Worm (Caenorhabditis elegans) whole organism, late embryonic: ENCODE measurements around the gene F09F9.1.

Experiments used
- Y22D7AL.16 ChIP-seq: sonication (generic microtip); optimal IDR thresholded peaks from 2 replicates; lab custom pipeline; 2016; ENCODE audit warnings: missing genetic modification characterization, missing compliant biosample characterization
- ahr-1 ChIP-seq: sonication (generic microtip); optimal IDR thresholded peaks from 2 replicates; lab custom pipeline; 2016; ENCODE audit warnings: missing genetic modification characterization, missing compliant biosample characterization
- ama-1 ChIP-seq: fragments of 150-350 bp; optimal IDR thresholded peaks from 2 replicates; lab custom pipeline; 2014
- ceh-2 ChIP-seq: sonication (generic microtip); optimal IDR thresholded peaks from 2 replicates; lab custom pipeline; 2016; ENCODE audit warnings: missing genotype, missing genetic modification characterization, missing compliant biosample characterization
- ceh-22 ChIP-seq: sonication (generic microtip); optimal IDR thresholded peaks from 2 replicates; lab custom pipeline; 2017; ENCODE audit warnings: missing biosample characterization, missing genetic modification characterization
- ceh-24 ChIP-seq: sonication (generic microtip); optimal IDR thresholded peaks from 2 replicates; lab custom pipeline; 2016; ENCODE audit warnings: mild to moderate bottlenecking, missing genetic modification characterization, missing compliant biosample characterization
- ceh-31 ChIP-seq: sonication (generic microtip); optimal IDR thresholded peaks from 2 replicates; lab custom pipeline; 2016; ENCODE audit warnings: missing genetic modification characterization, missing compliant biosample characterization
- ceh-45 ChIP-seq: fragments of 200-800 bp; sonication (Bioruptor generic); IDR thresholded peaks from 2 replicates; pipeline ENCODE4 v1.3.6; 2022; ENCODE audit warnings: missing genetic modification reagents, missing genetic modification characterization, missing compliant biosample characterization
- ceh-9 ChIP-seq: sonication (generic microtip); optimal IDR thresholded peaks from 2 replicates; lab custom pipeline; 2016; ENCODE audit warnings: mild to moderate bottlenecking, missing genetic modification characterization, inconsistent platforms, missing compliant biosample characterization
- dmd-4 ChIP-seq: sonication (generic microtip); optimal IDR thresholded peaks from 2 replicates; lab custom pipeline; 2016; ENCODE audit warnings: borderline replicate concordance, missing genetic modification characterization, missing compliant biosample characterization
- elt-2 ChIP-seq: sonication (generic microtip); optimal IDR thresholded peaks from 2 replicates; lab custom pipeline; 2016; ENCODE audit warnings: missing genetic modification reagents, missing genetic modification characterization, missing compliant biosample characterization
- ets-4 ChIP-seq: sonication (generic microtip); optimal IDR thresholded peaks from 2 replicates; lab custom pipeline; 2016; ENCODE audit warnings: missing genetic modification characterization, missing compliant biosample characterization
- fax-1 ChIP-seq: sonication (generic microtip); optimal IDR thresholded peaks from 2 replicates; lab custom pipeline; 2016; ENCODE audit warnings: missing genotype, missing genetic modification characterization, missing compliant biosample characterization
- fkh-6 ChIP-seq: sonication (generic microtip); optimal IDR thresholded peaks from 2 replicates; lab custom pipeline; 2016; ENCODE audit warnings: missing genetic modification characterization, missing compliant biosample characterization
- gmeb-2 ChIP-seq: sonication (generic microtip); optimal IDR thresholded peaks from 2 replicates; lab custom pipeline; 2016; ENCODE audit warnings: missing genetic modification characterization, inconsistent platforms, missing compliant biosample characterization
- hlh-15 ChIP-seq: sonication (generic microtip); optimal IDR thresholded peaks from 2 replicates; lab custom pipeline; 2016; ENCODE audit warnings: missing genetic modification characterization, missing compliant biosample characterization
- hlh-30 ChIP-seq: sonication (generic microtip); optimal IDR thresholded peaks from 2 replicates; lab custom pipeline; 2017; ENCODE audit warnings: antibody characterized with exemption, missing genetic modification characterization, missing compliant biosample characterization; ENCODE audit not compliant: insufficient read depth
- hlh-6 ChIP-seq: sonication (generic microtip); optimal IDR thresholded peaks from 2 replicates; lab custom pipeline; 2016; ENCODE audit warnings: missing genotype, missing genetic modification characterization, missing compliant biosample characterization
- hlh-8 ChIP-seq: sonication (generic microtip); optimal IDR thresholded peaks from 2 replicates; lab custom pipeline; 2016; ENCODE audit warnings: missing genotype, missing genetic modification characterization, missing compliant biosample characterization
- lim-6 ChIP-seq: sonication (generic microtip); optimal IDR thresholded peaks from 2 replicates; lab custom pipeline; 2016; ENCODE audit warnings: missing genetic modification characterization, missing compliant biosample characterization
- lin-11 ChIP-seq: fragments of 200-800 bp; sonication (Bioruptor generic); optimal IDR thresholded peaks from 2 replicates; lab custom pipeline; 2018; ENCODE audit warnings: mild to moderate bottlenecking, missing genetic modification characterization, missing compliant biosample characterization
- madf-2 ChIP-seq: sonication (generic microtip); optimal IDR thresholded peaks from 2 replicates; lab custom pipeline; 2017; ENCODE audit warnings: missing genetic modification characterization, missing compliant biosample characterization
- mec-3 ChIP-seq: sonication (generic microtip); optimal IDR thresholded peaks from 2 replicates; lab custom pipeline; 2016; ENCODE audit warnings: borderline replicate concordance, missing genetic modification characterization, missing compliant biosample characterization
- nhr-11 ChIP-seq: fragments of 150-350 bp; optimal IDR thresholded peaks from 2 replicates; lab custom pipeline; 2014; ENCODE audit warnings: missing biosample characterization, missing genetic modification characterization
- odd-2 ChIP-seq: sonication (generic microtip); optimal IDR thresholded peaks from 2 replicates; lab custom pipeline; 2017; ENCODE audit warnings: antibody characterized with exemption, mild to moderate bottlenecking, missing genetic modification characterization, missing compliant biosample characterization
- pag-3 ChIP-seq: sonication (generic microtip); optimal IDR thresholded peaks from 2 replicates; lab custom pipeline; 2016; ENCODE audit warnings: missing compliant biosample characterization, missing genetic modification characterization, borderline replicate concordance
- pat-9 ChIP-seq: fragments of 200-800 bp; sonication (Bioruptor generic); optimal IDR thresholded peaks from 2 replicates; lab custom pipeline; 2018; ENCODE audit warnings: mild to moderate bottlenecking, missing genetic modification characterization, moderate library complexity, missing compliant biosample characterization
- pax-1 ChIP-seq: fragments of 150-350 bp; optimal IDR thresholded peaks from 2 replicates; lab custom pipeline; 2014; ENCODE audit warnings: missing biosample characterization, missing genetic modification characterization
- pha-2 ChIP-seq: sonication (generic microtip); optimal IDR thresholded peaks from 2 replicates; lab custom pipeline; 2017; ENCODE audit warnings: mild to moderate bottlenecking, missing genetic modification characterization, missing compliant biosample characterization
- pha-4 ChIP-seq: fragments of 150-350 bp; optimal IDR thresholded peaks from 2 replicates; lab custom pipeline; 2018; ENCODE audit warnings: missing biosample characterization, missing genetic modification reagents, missing genetic modification characterization
- rnt-1 ChIP-seq: sonication (generic microtip); optimal IDR thresholded peaks from 2 replicates; lab custom pipeline; 2016; ENCODE audit warnings: missing genetic modification characterization, missing compliant biosample characterization
- sox-4 ChIP-seq: sonication (generic microtip); optimal IDR thresholded peaks from 2 replicates; lab custom pipeline; 2017; ENCODE audit warnings: mild to moderate bottlenecking, missing genetic modification characterization, inconsistent platforms, missing compliant biosample characterization
- syd-9 ChIP-seq: sonication (generic microtip); optimal IDR thresholded peaks from 2 replicates; lab custom pipeline; 2016; ENCODE audit warnings: mild to moderate bottlenecking, missing genetic modification characterization, moderate library complexity, missing compliant biosample characterization
- ttx-3 ChIP-seq: sonication (generic microtip); optimal IDR thresholded peaks from 2 replicates; lab custom pipeline; 2016; ENCODE audit warnings: missing genetic modification reagents, missing genetic modification characterization, missing compliant biosample characterization
- unc-3 ChIP-seq, 2 experiments: fragments of 200-800 bp in 1 of 2; sonication (Bioruptor generic) in 1 of 2; sonication (generic microtip) in 1 of 2; conservative IDR thresholded peaks in 1 of 2; optimal IDR thresholded peaks in 1 of 2; 2 replicates each; pipeline versions ENCODE4 v1.3.6 to Lab custom; 2016 to 2022; ENCODE audit warnings: missing compliant biosample characterization in 2 of 2, missing genetic modification characterization in 2 of 2, missing genetic modification reagents in 1 of 2
- unc-42 ChIP-seq: sonication (generic microtip); optimal IDR thresholded peaks from 2 replicates; lab custom pipeline; 2016; ENCODE audit warnings: missing genotype, missing genetic modification characterization, missing compliant biosample characterization
- unc-55 ChIP-seq: sonication (generic microtip); optimal IDR thresholded peaks from 2 replicates; lab custom pipeline; 2017; ENCODE audit warnings: missing biosample characterization, missing genetic modification reagents, missing genetic modification characterization
- unc-86 ChIP-seq: sonication (generic microtip); optimal IDR thresholded peaks from 2 replicates; lab custom pipeline; 2016; ENCODE audit warnings: missing genetic modification characterization, missing compliant biosample characterization

Gene F09F9.1

DNA sequence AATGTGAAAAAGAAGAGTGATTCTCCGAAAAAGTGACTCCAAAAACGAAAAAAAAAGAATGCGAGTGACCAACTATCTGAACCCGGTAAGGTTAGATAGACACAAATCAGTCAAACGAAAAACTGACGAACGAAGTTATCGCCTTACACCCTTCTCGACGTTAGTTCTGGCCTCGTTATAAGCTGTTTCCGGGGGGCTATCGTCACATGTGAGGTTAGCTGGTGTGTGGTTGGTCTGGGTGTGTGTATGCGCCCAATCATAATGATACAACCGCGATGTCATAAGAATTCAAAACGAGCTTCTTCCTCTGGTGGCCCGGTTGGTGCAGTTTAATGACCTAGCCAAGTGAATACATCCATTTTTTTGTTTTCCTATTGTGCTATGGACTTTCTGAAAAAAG is 29.6 kb upstream of the F09F9.1 start:
- TF ChIP-seq pag-3 (tag; lab: Kevin White, UChicago) = no peak
- TF ChIP-seq dmd-4 (tag; lab: Kevin White, UChicago) = no peak
- no peak for TF ChIP-seq ceh-22 (tag; lab: Kevin White, UChicago)
- no peak for TF ChIP-seq ahr-1
- no peak for TF ChIP-seq hlh-6 (tag; lab: Kevin White, UChicago)
- TF ChIP-seq hlh-30 (tag; lab: Kevin White, UChicago) = no peak
- no peak for TF ChIP-seq elt-2 (tag; lab: Kevin White, UChicago)

DNA sequence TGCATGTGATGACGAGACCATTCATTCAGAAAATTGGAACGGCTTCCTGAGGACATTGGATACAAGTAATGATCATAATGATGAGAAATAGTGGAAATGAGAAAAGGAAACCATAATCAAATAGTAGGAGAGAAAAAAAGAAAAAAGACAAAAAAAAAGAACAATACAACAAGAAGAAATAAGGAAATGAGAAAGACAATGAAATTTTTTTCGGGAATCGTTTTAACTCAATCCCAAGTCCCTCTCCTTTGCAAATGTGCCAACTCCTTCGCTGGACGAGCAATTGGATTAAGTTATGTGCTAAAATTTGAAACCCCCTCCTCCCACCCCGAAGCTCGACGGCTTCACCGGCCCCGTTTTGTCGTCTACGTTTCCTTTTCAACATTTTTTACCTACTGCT is 26.2 kb upstream of the F09F9.1 start:
- TF ChIP-seq ceh-31 = peak; percentile 23
- TF ChIP-seq unc-42 = peak; percentile 90
- TF ChIP-seq pax-1 (tag; lab: Kevin White, UChicago) = no peak
- no peak for TF ChIP-seq ceh-9

DNA sequence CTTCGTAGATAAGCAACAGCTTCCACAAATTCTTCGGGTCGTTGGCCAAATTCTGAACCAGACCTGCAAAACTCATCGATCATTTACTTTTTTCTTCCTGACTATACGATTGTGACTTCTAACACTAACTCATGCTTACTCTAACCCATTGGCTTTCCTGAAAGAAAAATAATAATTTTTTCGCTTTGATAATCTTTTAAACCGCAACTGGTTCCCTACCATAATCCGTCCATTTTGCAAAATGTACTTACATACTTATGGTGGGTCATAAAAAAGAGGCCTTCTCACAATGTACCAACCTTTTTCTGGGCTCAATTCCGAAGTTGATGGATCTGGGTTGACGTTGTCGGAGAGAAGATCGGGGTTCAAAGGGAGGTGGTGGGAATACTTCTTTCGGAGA is 20.1 kb upstream of the F09F9.1 start:
- TF ChIP-seq pha-4 (tag; lab: Kevin White, UChicago) = no peak
- TF ChIP-seq unc-3 (GFP tag; conservative IDR thresholded peaks at IDR 0.05; lab: Robert Waterston, UW) = no peak
- TF ChIP-seq unc-3 (tag; optimal IDR thresholded peaks at IDR 0.05; lab: Kevin White, UChicago) = no peak
- no peak for TF ChIP-seq ama-1 (lab: Kevin White, UChicago)
- TF ChIP-seq ets-4 (tag; lab: Kevin White, UChicago) = no peak
- TF ChIP-seq pha-2 (tag; lab: Kevin White, UChicago) = no peak
- no peak for TF ChIP-seq rnt-1 (tag; lab: Kevin White, UChicago)
- no peak for TF ChIP-seq unc-55
- TF ChIP-seq syd-9 = no peak
- TF ChIP-seq ttx-3 (tag; lab: Kevin White, UChicago) = no peak
- no peak for TF ChIP-seq fax-1 (tag; lab: Kevin White, UChicago)
- TF ChIP-seq hlh-8 = no peak
- no peak for TF ChIP-seq lim-6 (tag; lab: Kevin White, UChicago)
- TF ChIP-seq madf-2 (tag; lab: Kevin White, UChicago) = no peak
- TF ChIP-seq sox-4 = no peak

DNA sequence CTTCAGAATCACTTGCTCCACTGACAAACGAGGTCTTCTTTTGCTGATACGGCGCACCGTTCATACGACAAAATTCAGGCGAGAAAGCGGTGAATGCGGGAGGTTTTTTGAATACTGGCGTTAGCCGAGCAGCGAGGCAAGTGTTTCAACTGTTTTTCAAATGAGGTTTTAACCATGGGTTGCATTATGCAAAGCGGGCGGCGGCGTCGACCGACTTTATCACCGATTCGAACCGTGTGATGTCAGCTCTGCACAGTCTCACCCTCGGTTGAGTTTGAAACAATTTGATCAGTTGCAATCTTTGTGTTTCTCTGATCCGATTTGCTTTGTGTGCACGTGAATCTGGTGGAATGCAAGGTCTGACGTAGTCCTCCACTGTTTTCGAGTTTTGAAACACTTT is 14.7 kb upstream of the F09F9.1 start, which contains the start of gene clh-4:
clh-4 (minus strand) TSS at position 101 of the 400 bp plus-strand sequence.
- no peak for TF ChIP-seq hlh-30 (tag; lab: Kevin White, UChicago)
- no peak for TF ChIP-seq ceh-2
- no peak for TF ChIP-seq nhr-11 (tag; lab: Kevin White, UChicago)

DNA sequence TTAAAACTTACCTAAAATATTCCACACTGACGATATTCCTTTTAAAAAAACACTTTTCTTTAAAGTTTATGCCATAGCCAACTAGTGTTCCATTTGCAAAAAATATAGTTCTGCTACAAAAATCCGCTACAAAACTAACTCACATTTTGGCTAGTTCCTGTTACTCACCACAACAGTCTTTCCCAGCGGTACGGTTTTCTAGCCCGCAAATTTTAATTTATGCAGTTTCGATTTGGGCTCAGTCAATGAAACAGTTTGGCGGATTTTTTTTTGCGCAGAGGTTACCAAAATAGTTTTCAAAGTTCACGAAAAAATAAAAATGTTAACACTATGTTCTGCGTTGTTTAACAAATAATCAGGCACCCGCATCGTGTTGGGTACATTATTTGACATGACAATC is 13.9 kb upstream of the F09F9.1 start:
- TF ChIP-seq ceh-45 (GFP tag; lab: Robert Waterston, UW) (no peak), sox-4 (no peak), odd-2 (tag; lab: Kevin White, UChicago) (no peak), nhr-11 (tag; lab: Kevin White, UChicago) (no peak), hlh-6 (tag; lab: Kevin White, UChicago) (no peak), lin-11 (tag; lab: Kevin White, UChicago) (no peak), hlh-15 (tag; lab: Kevin White, UChicago) (no peak), fkh-6 (tag; lab: Kevin White, UChicago) (no peak), unc-86 (no peak), ttx-3 (tag; lab: Kevin White, UChicago) (no peak), Y22D7AL.16 (tag; lab: Kevin White, UChicago) (no peak), hlh-30 (tag; lab: Kevin White, UChicago) (no peak), gmeb-2 (no peak), pax-1 (tag; lab: Kevin White, UChicago) (no peak), mec-3 (no peak), ceh-24 (tag; lab: Kevin White, UChicago) (no peak), pat-9 (tag; lab: Kevin White, UChicago) (no peak), unc-42 (no peak), pag-3 (tag; lab: Kevin White, UChicago) (no peak)
